Worm (Caenorhabditis elegans) whole organism, L4 larva: ENCODE measurements around the gene K08H2.7.

Experiments
- lin-13 ChIP-seq: fragments of 150-350 bp; optimal IDR thresholded peaks from 2 replicates; lab custom pipeline; 2014; ENCODE audit warnings: missing biosample characterization, missing genetic modification reagents, missing genetic modification characterization
- madf-9 ChIP-seq: fragments of 200-800 bp; sonication (Bioruptor generic); conservative IDR thresholded peaks from 2 replicates; pipeline ENCODE4 v1.3.6; 2022; ENCODE audit warnings: missing genetic modification reagents, missing genetic modification characterization, missing compliant biosample characterization
- nhr-102 ChIP-seq: sonication (generic microtip); optimal IDR thresholded peaks from 2 replicates; lab custom pipeline; 2016; ENCODE audit warnings: mild to moderate bottlenecking, missing genetic modification characterization, moderate library complexity, missing compliant biosample characterization
- pha-4 ChIP-seq, 2 experiments: fragments of 150-350 bp in 1 of 2; fragments of 200-800 bp in 1 of 2; sonication (Bioruptor generic) in 1 of 2; IDR thresholded peaks in 1 of 2; optimal IDR thresholded peaks in 1 of 2; 2 replicates each; pipeline versions ENCODE4 v1.3.6 to Lab custom; 2014 to 2022; ENCODE audit warnings: missing genetic modification characterization in 2 of 2, missing genetic modification reagents in 2 of 2, missing biosample characterization in 1 of 2, missing compliant biosample characterization in 1 of 2
- unc-62 ChIP-seq, 3 experiments: fragments of 150-350 bp in 1 of 3; sonication (generic microtip); optimal IDR thresholded peaks in 2 of 3; peaks in 1 of 3; 1 replicate in 1 of 3; 2 replicates in 2 of 3; lab custom pipeline; 2014 to 2017; ENCODE audit warnings: missing biosample characterization in 3 of 3, missing genetic modification characterization in 3 of 3, missing genetic modification reagents in 3 of 3, missing genotype in 1 of 3

ce11 chrX:13232259-13232658, 16.0 kb downstream of the K08H2.7 start, which contains the start of gene bgnt-1.5:
- TF ChIP-seq nhr-102 (tag; lab: Kevin White, UChicago) (no peak), pha-4 (GFP tag; IDR thresholded peaks at IDR 0.05; lab: Robert Waterston, UW) (no peak), pha-4 (tag; optimal IDR thresholded peaks at IDR 0.05; lab: Kevin White, UChicago) (no peak), lin-13 (GFP tag; lab: Kevin White, UChicago) (no peak), unc-62 (GFP tag; optimal IDR thresholded peaks at IDR 0.05 in 1 of 2; lab: Kevin White, UChicago) (no peak), unc-62 (tag; optimal IDR thresholded peaks at IDR 0.05; lab: Kevin White, UChicago) (no peak), madf-9 (GFP tag; lab: Robert Waterston, UW) (no peak)
